Fruit fly (Drosophila melanogaster): Measurements from ENCODE around the gene CG15042.

CG15042 gene

dm6 chrX:18546785-18547184 is 18.7 kb upstream of the CG15042 start (continued):
- peak; percentile 35 for TF ChIP-seq Sox15 (GFP tag; optimal IDR thresholded peaks at IDR 0.05)
- peak; percentile 11 for TF ChIP-seq CG1621 (tag; optimal IDR thresholded peaks at IDR 0.05)
- peak; percentile 29 for TF ChIP-seq fkh (GFP tag; optimal IDR thresholded peaks at IDR 0.05)
- TF ChIP-seq Eip75B (GFP tag; optimal IDR thresholded peaks at IDR 0.05): peak; percentile 26
- TF ChIP-seq Hr4 (GFP tag; optimal IDR thresholded peaks at IDR 0.05): peak; percentile 82
- peak; percentile 77 for TF ChIP-seq pdm3 (GFP tag; optimal IDR thresholded peaks at IDR 0.05)
- peak; percentile 37 for TF ChIP-seq Ets96B (tag; optimal IDR thresholded peaks at IDR 0.05)
- TF ChIP-seq Eip78C (GFP tag): peak; percentile 81
- no peak for TF ChIP-seq CG7368 (GFP tag; optimal IDR thresholded peaks at IDR 0.05)
- TF ChIP-seq CG10669 (GFP tag; optimal IDR thresholded peaks at IDR 0.05): peak; percentile 30
- TF ChIP-seq fd59A (GFP tag; optimal IDR thresholded peaks at IDR 0.05): no peak
- no peak for TF ChIP-seq dsx (GFP tag; optimal IDR thresholded peaks at IDR 0.05; ENCODE audit: poor library complexity, severe bottlenecking)
- TF ChIP-seq salr (GFP tag; optimal IDR thresholded peaks at IDR 0.05): peak; percentile 8 to 25
- TF ChIP-seq vri (GFP tag; optimal IDR thresholded peaks at IDR 0.05): peak; percentile 66
- TF ChIP-seq CG32006 (GFP tag; optimal IDR thresholded peaks at IDR 0.05): peak; percentile 86
- TF ChIP-seq Eip93F (GFP tag; optimal IDR thresholded peaks at IDR 0.05): no peak
- TF ChIP-seq acj6 (GFP tag; optimal IDR thresholded peaks at IDR 0.05): peak; percentile 51
- TF ChIP-seq CG6792 (GFP tag; optimal IDR thresholded peaks at IDR 0.05): peak; percentile 43
- no peak for TF ChIP-seq Blimp-1 (GFP tag; optimal IDR thresholded peaks at IDR 0.05)
- peak; percentile 33 for TF ChIP-seq Smox (GFP tag; optimal IDR thresholded peaks at IDR 0.05)
- peak; percentile 8 for TF ChIP-seq CG6808 (GFP tag; optimal IDR thresholded peaks at IDR 0.05)
- peak; percentile 51 for TF ChIP-seq Sox14 (GFP tag; optimal IDR thresholded peaks at IDR 0.05)
- peak; percentile 57 for TF ChIP-seq lz (GFP tag; optimal IDR thresholded peaks at IDR 0.05)
- peak; percentile 38 for TF ChIP-seq topi (GFP tag; optimal IDR thresholded peaks at IDR 0.05)
- TF ChIP-seq eg (GFP tag; IDR thresholded peaks at IDR 0.05): peak; percentile 94
- TF ChIP-seq Ets21C (GFP tag; optimal IDR thresholded peaks at IDR 0.05): peak; percentile 12
- peak; percentile 59 for TF ChIP-seq CG6276 (GFP tag; optimal IDR thresholded peaks at IDR 0.05)
- TF ChIP-seq Lpt (GFP tag; optimal IDR thresholded peaks at IDR 0.05): peak; percentile 41
- peak; percentile 27 for TF ChIP-seq CG3919 (GFP tag; optimal IDR thresholded peaks at IDR 0.05)

dm6 chrX:18545157-18545556 is 17.1 kb upstream of the CG15042 start:
- TF ChIP-seq CG6808 (GFP tag; optimal IDR thresholded peaks at IDR 0.05) (no peak), CG34406 (GFP tag; optimal IDR thresholded peaks at IDR 0.05) (no peak), lz (GFP tag; optimal IDR thresholded peaks at IDR 0.05) (no peak), net (GFP tag; optimal IDR thresholded peaks at IDR 0.05) (no peak), Ets96B (tag; optimal IDR thresholded peaks at IDR 0.05) (no peak), CG10669 (GFP tag; optimal IDR thresholded peaks at IDR 0.05) (no peak), CG3032 (tag; optimal IDR thresholded peaks at IDR 0.05) (no peak), fd85E (GFP tag; optimal IDR thresholded peaks at IDR 0.05) (no peak), Eip93F (GFP tag; optimal IDR thresholded peaks at IDR 0.05) (no peak), OdsH (GFP tag; optimal IDR thresholded peaks at IDR 0.05) (no peak), CG16779 (tag; optimal IDR thresholded peaks at IDR 0.05) (no peak), CG3919 (GFP tag; optimal IDR thresholded peaks at IDR 0.05) (no peak), pdm3 (GFP tag; optimal IDR thresholded peaks at IDR 0.05) (no peak), Gug (GFP tag; IDR thresholded peaks at IDR 0.05) (no peak), Hr4 (GFP tag; optimal IDR thresholded peaks at IDR 0.05) (no peak), achi (GFP tag; optimal IDR thresholded peaks at IDR 0.05) (no peak), Ets21C (GFP tag; optimal IDR thresholded peaks at IDR 0.05) (no peak)

- peak; percentile 61 for TF ChIP-seq Ets96B (tag; optimal IDR thresholded peaks at IDR 0.05)
- TF ChIP-seq salr (GFP tag; optimal IDR thresholded peaks at IDR 0.05): peak; percentile 33 to 53
- no peak for TF ChIP-seq acj6 (GFP tag; optimal IDR thresholded peaks at IDR 0.05)
- TF ChIP-seq fd59A (GFP tag; optimal IDR thresholded peaks at IDR 0.05): peak; percentile 45
- TF ChIP-seq CG15336 (GFP tag; IDR thresholded peaks at IDR 0.05): no peak
- TF ChIP-seq Hr38 (GFP tag; optimal IDR thresholded peaks at IDR 0.05): no peak
- TF ChIP-seq CG11902 (GFP tag; optimal IDR thresholded peaks at IDR 0.05): no peak
- no peak for TF ChIP-seq Sox102F (GFP tag; optimal IDR thresholded peaks at IDR 0.05)
- peak; percentile 52 for TF ChIP-seq CG1621 (tag; optimal IDR thresholded peaks at IDR 0.05)
- TF ChIP-seq Gug (GFP tag; IDR thresholded peaks at IDR 0.05): no peak
- no peak for TF ChIP-seq Sox14 (GFP tag; optimal IDR thresholded peaks at IDR 0.05)
- TF ChIP-seq CG8119 (GFP tag; IDR thresholded peaks at IDR 0.05): peak; percentile 36; the same call in 1 of the 3 replicates
- no peak for TF ChIP-seq Hr39 (GFP tag; optimal IDR thresholded peaks at IDR 0.05)
- TF ChIP-seq CG3032 (tag; optimal IDR thresholded peaks at IDR 0.05): peak; percentile 42
- peak; percentile 6 for TF ChIP-seq vri (GFP tag; optimal IDR thresholded peaks at IDR 0.05)
- TF ChIP-seq CG32006 (GFP tag; optimal IDR thresholded peaks at IDR 0.05): no peak
- no peak for TF ChIP-seq CG31627 (GFP tag; optimal IDR thresholded peaks at IDR 0.05)
- TF ChIP-seq esn (GFP tag; optimal IDR thresholded peaks at IDR 0.05): no peak
- no peak for TF ChIP-seq fd85E (GFP tag; optimal IDR thresholded peaks at IDR 0.05)
- no peak for TF ChIP-seq Sox15 (GFP tag; optimal IDR thresholded peaks at IDR 0.05)
- TF ChIP-seq CG34406 (GFP tag; optimal IDR thresholded peaks at IDR 0.05): peak; percentile 3
- TF ChIP-seq CG6163 (GFP tag; IDR thresholded peaks at IDR 0.05): peak; percentile 70; the same call in 2 of the 3 replicates
- TF ChIP-seq CG10669 (GFP tag; optimal IDR thresholded peaks at IDR 0.05): peak; percentile 55
- TF ChIP-seq CG6854 (GFP tag; optimal IDR thresholded peaks at IDR 0.05): no peak
Observed at dm6 chrX:18544732-18545131, 16.7 kb upstream of the CG15042 start.
